Fruit fly (Drosophila melanogaster) whole organism, embryonic: ENCODE results near the gene CG8117.

ENCODE experiments used
- Asciz ChIP-seq: fragments of 200-800 bp; sonication (Bioruptor generic); optimal IDR thresholded peaks from 2 replicates; lab custom pipeline; 2017; ENCODE audit warnings: missing biosample characterization, mild to moderate bottlenecking, missing genetic modification characterization, missing genetic modification reagents
- Blimp-1 ChIP-seq: fragments of 200-800 bp; sonication (Bioruptor generic); optimal IDR thresholded peaks from 3 replicates; lab custom pipeline; 2018; ENCODE audit warnings: missing biosample characterization, missing genetic modification characterization, mild to moderate bottlenecking, moderate library complexity, missing genetic modification reagents
- BtbVII ChIP-seq: fragments of 200-800 bp; sonication (Bioruptor generic); optimal IDR thresholded peaks from 3 replicates; lab custom pipeline; 2017; ENCODE audit warnings: missing biosample characterization, mild to moderate bottlenecking, missing genetic modification characterization
- CG10267 ChIP-seq: fragments of 200-800 bp; sonication (Bioruptor generic); optimal IDR thresholded peaks from 2 replicates; lab custom pipeline; 2018; ENCODE audit warnings: missing biosample characterization, mild to moderate bottlenecking, missing genetic modification characterization, moderate library complexity
- CG10654 ChIP-seq: fragments of 200-800 bp; sonication (Bioruptor generic); optimal IDR thresholded peaks from 2 replicates; lab custom pipeline; 2016; ENCODE audit warnings: missing biosample characterization, missing genetic modification characterization
- CG10959 ChIP-seq: fragments of 200-800 bp; sonication (Bioruptor generic); IDR thresholded peaks from 2 replicates; pipeline ENCODE4 v1.3.6; 2022; ENCODE audit warnings: missing biosample characterization, missing genetic modification characterization
- CG12744 ChIP-seq: fragments of 200-800 bp; sonication (Bioruptor generic); optimal IDR thresholded peaks from 2 replicates; lab custom pipeline; 2016; ENCODE audit warnings: missing biosample characterization, missing genetic modification characterization
- CG13894 ChIP-seq: fragments of 200-800 bp; sonication (Bioruptor generic); optimal IDR thresholded peaks from 3 replicates; lab custom pipeline; 2018; ENCODE audit warnings: missing biosample characterization, mild to moderate bottlenecking, missing genetic modification characterization, moderate library complexity
- CG14710 ChIP-seq: fragments of 200-800 bp; sonication (Bioruptor generic); optimal IDR thresholded peaks from 3 replicates; lab custom pipeline; 2019; ENCODE audit warnings: missing biosample characterization, mild to moderate bottlenecking, missing genetic modification characterization, moderate library complexity
- CG15601 ChIP-seq: fragments of 200-800 bp; sonication (Bioruptor generic); optimal IDR thresholded peaks from 3 replicates; lab custom pipeline; 2019; ENCODE audit warnings: missing biosample characterization, mild to moderate bottlenecking, missing genetic modification characterization, moderate library complexity
- CG16815 ChIP-seq: fragments of 200-800 bp; sonication (Bioruptor generic); optimal IDR thresholded peaks from 3 replicates; lab custom pipeline; 2017; ENCODE audit warnings: missing biosample characterization, mild to moderate bottlenecking, missing genetic modification characterization
- CG17829 ChIP-seq: fragments of 200-800 bp; optimal IDR thresholded peaks from 2 replicates; lab custom pipeline; 2019; ENCODE audit warnings: missing biosample characterization, mild to moderate bottlenecking, missing genetic modification characterization, moderate library complexity
- CG31365 ChIP-seq: fragments of 200-800 bp; sonication (Bioruptor generic); optimal IDR thresholded peaks from 2 replicates; lab custom pipeline; 2018; ENCODE audit warnings: missing biosample characterization, mild to moderate bottlenecking, missing genetic modification characterization
- CG31441 ChIP-seq: fragments of 200-800 bp; sonication (Bioruptor generic); IDR thresholded peaks from 2 replicates; pipeline ENCODE4 v1.3.6; 2022; ENCODE audit warnings: missing biosample characterization, missing genetic modification characterization
- CG6654 ChIP-seq: fragments of 200-800 bp; sonication (Bioruptor generic); optimal IDR thresholded peaks from 2 replicates; lab custom pipeline; 2017; ENCODE audit warnings: missing biosample characterization, mild to moderate bottlenecking, missing genetic modification characterization
- CG6689 ChIP-seq: fragments of 200-800 bp; sonication (Bioruptor generic); IDR thresholded peaks from 2 replicates; pipeline ENCODE4 v1.3.6; 2022; ENCODE audit warnings: missing biosample characterization, missing genetic modification characterization
- CG7928 ChIP-seq: fragments of 200-800 bp; sonication (Bioruptor generic); optimal IDR thresholded peaks from 2 replicates; lab custom pipeline; 2017; ENCODE audit warnings: missing biosample characterization, mild to moderate bottlenecking, missing genetic modification characterization
- CG9932 ChIP-seq: fragments of 200-800 bp; sonication (Bioruptor generic); IDR thresholded peaks from 2 replicates; pipeline ENCODE4 v1.3.6; 2022; ENCODE audit warnings: missing biosample characterization, missing genetic modification characterization
- CHES-1-like ChIP-seq: fragments of 200-800 bp; sonication (Bioruptor generic); optimal IDR thresholded peaks from 2 replicates; lab custom pipeline; 2016; ENCODE audit warnings: missing biosample characterization, missing genetic modification characterization
- Camta ChIP-seq: fragments of 200-800 bp; sonication (Bioruptor generic); optimal IDR thresholded peaks from 2 replicates; lab custom pipeline; 2016; ENCODE audit warnings: missing biosample characterization, missing genetic modification characterization
- Chrac-16 ChIP-seq: fragments of 200-800 bp; sonication (Bioruptor generic); optimal IDR thresholded peaks from 3 replicates; lab custom pipeline; 2016; ENCODE audit warnings: missing biosample characterization, missing genetic modification characterization
- Dbx ChIP-seq: fragments of 200-800 bp; sonication (Bioruptor generic); IDR thresholded peaks from 3 replicates; pipeline ENCODE4 v1.3.6; 2022; ENCODE audit warnings: missing biosample characterization, missing genetic modification characterization
- Fer2 ChIP-seq: fragments of 200-800 bp; sonication (Bioruptor generic); optimal IDR thresholded peaks from 2 replicates; lab custom pipeline; 2018; ENCODE audit warnings: missing biosample characterization, mild to moderate bottlenecking, missing genetic modification characterization, moderate library complexity
- HmgD ChIP-seq: fragments of 200-800 bp; sonication (Bioruptor generic); optimal IDR thresholded peaks from 3 replicates; lab custom pipeline; 2016; ENCODE audit warnings: missing biosample characterization, missing genetic modification characterization
- Hmx ChIP-seq: fragments of 200-800 bp; sonication (Bioruptor generic); optimal IDR thresholded peaks from 2 replicates; lab custom pipeline; 2016; ENCODE audit warnings: missing biosample characterization, missing genetic modification characterization
- Hr3 ChIP-seq: fragments of 200-800 bp; sonication (Bioruptor generic); optimal IDR thresholded peaks from 3 replicates; lab custom pipeline; 2016; ENCODE audit warnings: missing biosample characterization, missing genetic modification characterization
- Hr39 ChIP-seq: fragments of >200 bp; optimal IDR thresholded peaks from 2 replicates; lab custom pipeline; 2017
- Lim3 ChIP-seq: fragments of 200-800 bp; sonication (Bioruptor generic); IDR thresholded peaks from 2 replicates; pipeline ENCODE4 v1.3.6; 2022; ENCODE audit warnings: missing biosample characterization, missing genetic modification characterization
- Mes4 ChIP-seq: fragments of 200-800 bp; sonication (Bioruptor generic); optimal IDR thresholded peaks from 2 replicates; lab custom pipeline; 2016; ENCODE audit warnings: missing biosample characterization, missing genetic modification characterization
- Myb ChIP-seq: fragments of 200-800 bp; sonication (Bioruptor generic); optimal IDR thresholded peaks from 2 replicates; lab custom pipeline; 2016; ENCODE audit warnings: missing biosample characterization, missing genetic modification characterization
- Nf-YA ChIP-seq: fragments of 200-800 bp; sonication (Bioruptor generic); IDR thresholded peaks from 2 replicates; pipeline ENCODE4 v1.3.6; 2022; ENCODE audit warnings: missing biosample characterization, missing genetic modification characterization
- Oaz ChIP-seq: fragments of 200-800 bp; sonication (Bioruptor generic); IDR thresholded peaks from 2 replicates; pipeline ENCODE4 v1.3.6; 2022; ENCODE audit warnings: missing biosample characterization, missing genetic modification characterization
- Rfx ChIP-seq: fragments of 200-800 bp; sonication (Bioruptor generic); IDR thresholded peaks from 2 replicates; pipeline ENCODE4 v1.3.6; 2022; ENCODE audit warnings: missing biosample characterization, missing genetic modification characterization
- Xbp1 ChIP-seq: fragments of 200-800 bp; sonication (Bioruptor generic); optimal IDR thresholded peaks from 3 replicates; lab custom pipeline; 2016; ENCODE audit warnings: missing biosample characterization, mild to moderate bottlenecking, missing genetic modification characterization
- Xrp1 ChIP-seq: fragments of 200-800 bp; sonication (Bioruptor generic); IDR thresholded peaks from 2 replicates; pipeline ENCODE4 v1.3.6; 2022; ENCODE audit warnings: missing biosample characterization, missing genetic modification characterization
- caup ChIP-seq: fragments of 200-800 bp; sonication (Bioruptor generic); optimal IDR thresholded peaks from 3 replicates; lab custom pipeline; 2017; ENCODE audit warnings: missing biosample characterization, mild to moderate bottlenecking, missing genetic modification characterization, moderate library complexity; ENCODE audit not compliant: severe bottlenecking
- ci ChIP-seq: fragments of 200-800 bp; sonication (Bioruptor generic); IDR thresholded peaks from 3 replicates; pipeline ENCODE4 v1.3.6; 2022; ENCODE audit warnings: missing biosample characterization, missing genetic modification characterization
- crol ChIP-seq: fragments of 200-800 bp; sonication (Bioruptor generic); IDR thresholded peaks from 2 replicates; pipeline ENCODE4 v1.3.6; 2022; ENCODE audit warnings: missing biosample characterization, missing genetic modification characterization
- dan ChIP-seq: fragments of 200-800 bp; sonication (Bioruptor generic); IDR thresholded peaks from 2 replicates; pipeline ENCODE4 v1.3.6; 2022; ENCODE audit warnings: missing biosample characterization, missing genetic modification characterization
- disco-r ChIP-seq: fragments of 200-800 bp; sonication (Bioruptor generic); optimal IDR thresholded peaks from 2 replicates; lab custom pipeline; 2016; ENCODE audit warnings: missing biosample characterization, missing genetic modification characterization
- dm ChIP-seq: fragments of 200-800 bp; sonication (Bioruptor generic); optimal IDR thresholded peaks from 3 replicates; lab custom pipeline; 2016; ENCODE audit warnings: missing biosample characterization, missing genetic modification characterization
- grau ChIP-seq: fragments of 200-800 bp; optimal IDR thresholded peaks from 3 replicates; lab custom pipeline; 2019; ENCODE audit warnings: missing biosample characterization, mild to moderate bottlenecking, missing genetic modification characterization, moderate library complexity
- gsb ChIP-seq: fragments of 200-800 bp; sonication (Bioruptor generic); IDR thresholded peaks from 2 replicates; pipeline ENCODE4 v1.3.6; 2022; ENCODE audit warnings: missing biosample characterization, missing genetic modification characterization
- hbn ChIP-seq: fragments of 200-800 bp; sonication (Bioruptor generic); IDR thresholded peaks from 2 replicates; pipeline ENCODE4 v1.3.6; 2022; ENCODE audit warnings: missing biosample characterization, missing genetic modification characterization; ENCODE audit not compliant: partially characterized antibody
- jing ChIP-seq: fragments of 200-800 bp; sonication (Bioruptor generic); optimal IDR thresholded peaks from 2 replicates; lab custom pipeline; 2018; ENCODE audit warnings: missing biosample characterization, mild to moderate bottlenecking, missing genetic modification characterization
- nerfin-2 ChIP-seq: fragments of 200-800 bp; sonication (Bioruptor generic); IDR thresholded peaks from 2 replicates; pipeline ENCODE4 v1.3.6; 2022; ENCODE audit warnings: missing biosample characterization, missing genetic modification characterization; ENCODE audit not compliant: partially characterized antibody
- otp ChIP-seq: fragments of 200-800 bp; sonication (Bioruptor generic); IDR thresholded peaks from 3 replicates; pipeline ENCODE4, ENCODE4 v1.3.6; 2022; ENCODE audit warnings: missing biosample characterization, missing genetic modification characterization
- ranshi ChIP-seq: fragments of 200-800 bp; sonication (Bioruptor generic); IDR thresholded peaks from 2 replicates; pipeline ENCODE4 v1.3.6; 2022; ENCODE audit warnings: missing biosample characterization, missing genetic modification characterization
- slp2 ChIP-seq: fragments of 200-800 bp; sonication (Bioruptor generic); optimal IDR thresholded peaks from 2 replicates; lab custom pipeline; 2016; ENCODE audit warnings: missing biosample characterization, missing genetic modification characterization
- sna ChIP-seq: fragments of 200-800 bp; sonication (Bioruptor generic); IDR thresholded peaks from 2 replicates; pipeline ENCODE4 v1.3.6; 2022; ENCODE audit warnings: missing biosample characterization, missing genetic modification characterization; ENCODE audit not compliant: partially characterized antibody
- ttk ChIP-seq: fragments of 200-800 bp; sonication (Bioruptor generic); IDR thresholded peaks from 2 replicates; pipeline ENCODE4 v2.1.2; 2022; ENCODE audit warnings: missing biosample characterization, missing genetic modification characterization
- vnd ChIP-seq: fragments of 200-800 bp; sonication (Bioruptor generic); IDR thresholded peaks from 3 replicates; pipeline ENCODE4 v1.3.6; 2022; ENCODE audit warnings: missing biosample characterization, missing genetic modification characterization; ENCODE audit not compliant: partially characterized antibody

CG8117 gene

DNA sequence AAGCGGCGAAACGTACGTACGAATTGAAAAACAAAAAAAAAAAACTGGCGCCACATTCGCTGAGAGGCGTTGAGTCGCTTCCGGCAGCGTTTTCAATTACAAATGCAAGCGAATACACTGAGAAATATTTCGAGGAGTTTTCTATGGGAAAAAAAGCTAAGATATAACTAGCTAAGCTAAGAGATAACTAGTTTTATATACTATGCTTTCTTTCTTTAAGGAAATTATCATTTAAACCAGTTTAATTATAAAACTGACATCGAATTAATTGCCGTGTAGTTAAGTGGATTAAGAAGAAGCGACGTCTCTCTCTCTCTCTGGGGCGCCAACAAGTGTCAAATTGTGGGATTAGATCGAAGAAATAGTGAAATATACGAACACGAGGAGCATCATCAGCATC, 28.6 kb upstream of the CG8117 start (continued):
- TF ChIP-seq Fer2 (tag; lab: Kevin White, UChicago) (no peak), ci (GFP tag; lab: Robert Waterston, UW) (peak; percentile 75; the same call in 2 of the 3 replicates), Xrp1 (GFP tag; lab: Robert Waterston, UW) (peak; percentile 65; the same call in 1 of the 2 replicates), CG6654 (GFP tag; lab: Kevin White, UChicago) (no peak), Blimp-1 (GFP tag; lab: Kevin White, UChicago) (peak; percentile 70), Hr3 (GFP tag; lab: Kevin White, UChicago) (peak; percentile 53), CG10959 (GFP tag; lab: Robert Waterston, UW) (peak; percentile 62; the same call in 1 of the 2 replicates), Oaz (GFP tag; lab: Robert Waterston, UW) (no peak), vnd (GFP tag; lab: Robert Waterston, UW) (no peak), dan (GFP tag; lab: Robert Waterston, UW) (no peak), CG10267 (tag; lab: Kevin White, UChicago) (peak; percentile 58), otp (GFP tag; lab: Robert Waterston, UW) (0 out of 3 replicates have a peak, but pooled peaks have one; percentile 48), disco-r (no peak), dm (no peak), Hr39 (lab: Kevin White, UChicago) (no peak), CG16815 (peak; percentile 39), Myb (GFP tag; lab: Kevin White, UChicago) (no peak), CG31441 (GFP tag; lab: Robert Waterston, UW) (peak; percentile 69), crol (GFP tag; lab: Robert Waterston, UW) (0 out of 2 replicates have a peak, but pooled peaks have one; percentile 8), caup (GFP tag; lab: Kevin White, UChicago) (no peak), Chrac-16 (peak; percentile 30), CG31365 (tag; lab: Kevin White, UChicago) (no peak), Lim3 (GFP tag; lab: Robert Waterston, UW) (no peak), gsb (GFP tag; lab: Robert Waterston, UW) (no peak), Hmx (GFP tag; lab: Kevin White, UChicago) (no peak), CG9932 (GFP tag; lab: Robert Waterston, UW) (no peak), slp2 (GFP tag; lab: Kevin White, UChicago) (no peak), grau (peak; percentile 63), nerfin-2 (GFP tag; lab: Robert Waterston, UW) (no peak), CHES-1-like (GFP tag; lab: Kevin White, UChicago) (peak; percentile 34), Camta (GFP tag; lab: Kevin White, UChicago) (peak; percentile 10), CG13894 (tag; lab: Kevin White, UChicago) (no peak), sna (GFP tag; lab: Robert Waterston, UW) (no peak), jing (GFP tag; lab: Kevin White, UChicago) (peak; percentile 19), BtbVII (GFP tag; lab: Kevin White, UChicago) (peak; percentile 20), ranshi (peak; percentile 38; the same call in 1 of the 2 replicates), ttk (GFP tag; lab: Robert Waterston, UW) (peak; percentile 51), CG15601 (peak; percentile 26), CG14710 (tag; lab: Kevin White, UChicago) (peak; percentile 42), CG10654 (GFP tag; lab: Kevin White, UChicago) (peak; percentile 41), HmgD (GFP tag; lab: Kevin White, UChicago) (no peak), CG7928 (no peak), CG17829 (tag; lab: Kevin White, UChicago) (peak; percentile 74), Asciz (peak; percentile 53), CG12744 (GFP tag; lab: Kevin White, UChicago) (no peak), Mes4 (GFP tag; lab: Kevin White, UChicago) (peak; percentile 28), Dbx (no peak), Rfx (GFP tag; lab: Robert Waterston, UW) (peak; percentile 46; the same call in 1 of the 2 replicates), hbn (GFP tag; lab: Robert Waterston, UW) (no peak), Xbp1 (peak; percentile 58), CG6689 (peak; percentile 71), Nf-YA (GFP tag; lab: Robert Waterston, UW) (no peak)
